Fruit fly (Drosophila melanogaster) whole organism, embryonic: ENCODE measurements around the gene CG10996.

Experiments used
- Atf3 ChIP-seq: fragments of 200-800 bp; sonication (Bioruptor generic); optimal IDR thresholded peaks from 3 replicates; lab custom pipeline; 2016; ENCODE audit warnings: missing biosample characterization, missing genetic modification characterization
- CG10321 ChIP-seq: fragments of 200-800 bp; sonication (Bioruptor generic); IDR thresholded peaks from 2 replicates; pipeline ENCODE4 v1.3.6; 2022; ENCODE audit warnings: missing biosample characterization, missing genetic modification characterization
- CG10543 ChIP-seq: fragments of 200-800 bp; sonication (Bioruptor generic); optimal IDR thresholded peaks from 3 replicates; lab custom pipeline; 2017; ENCODE audit warnings: missing biosample characterization, mild to moderate bottlenecking, missing genetic modification characterization, moderate library complexity
- CG13894 ChIP-seq: fragments of 200-800 bp; sonication (Bioruptor generic); optimal IDR thresholded peaks from 3 replicates; lab custom pipeline; 2018; ENCODE audit warnings: missing biosample characterization, mild to moderate bottlenecking, missing genetic modification characterization, moderate library complexity
- CG14667 ChIP-seq: fragments of 200-800 bp; sonication (Bioruptor generic); IDR thresholded peaks from 2 replicates; pipeline ENCODE4 v1.3.6; 2022; ENCODE audit warnings: missing biosample characterization, missing genetic modification characterization
- CG15011 ChIP-seq: fragments of 200-800 bp; sonication (Bioruptor generic); optimal IDR thresholded peaks from 3 replicates; lab custom pipeline; 2018; ENCODE audit warnings: missing biosample characterization, mild to moderate bottlenecking, missing genetic modification characterization
- CG17361 ChIP-seq: fragments of 200-800 bp; sonication (Bioruptor generic); IDR thresholded peaks from 3 replicates; pipeline ENCODE4 v1.3.6; 2022; ENCODE audit warnings: missing biosample characterization, missing genetic modification characterization
- CG1832 ChIP-seq: fragments of 200-800 bp; sonication (Bioruptor generic); optimal IDR thresholded peaks from 2 replicates; lab custom pipeline; 2017; ENCODE audit warnings: missing biosample characterization, mild to moderate bottlenecking, missing genetic modification characterization, inconsistent platforms
- CG2202 ChIP-seq: fragments of 200-800 bp; sonication (Bioruptor generic); optimal IDR thresholded peaks from 2 replicates; lab custom pipeline; 2018; ENCODE audit warnings: missing biosample characterization, mild to moderate bottlenecking, missing genetic modification characterization
- CG34376 ChIP-seq: fragments of 200-800 bp; sonication (Bioruptor generic); optimal IDR thresholded peaks from 2 replicates; lab custom pipeline; 2018; ENCODE audit warnings: missing biosample characterization, mild to moderate bottlenecking, missing genetic modification characterization
- CG3726 ChIP-seq: fragments of 200-800 bp; sonication (Bioruptor generic); IDR thresholded peaks from 3 replicates; pipeline ENCODE4, ENCODE4 v1.3.6; 2022; ENCODE audit warnings: missing biosample characterization, missing genetic modification characterization
- CG6272 ChIP-seq: fragments of 200-800 bp; sonication (Bioruptor generic); IDR thresholded peaks from 2 replicates; pipeline ENCODE4 v1.3.6; 2022; ENCODE audit warnings: missing biosample characterization, missing genetic modification characterization
- CG6791 ChIP-seq: fragments of 200-800 bp; sonication (Bioruptor generic); IDR thresholded peaks from 3 replicates; pipeline ENCODE4 v1.3.6; 2022; ENCODE audit warnings: missing biosample characterization, missing genetic modification characterization; ENCODE audit not compliant: partially characterized antibody
- CG7271 ChIP-seq: fragments of 200-800 bp; sonication (Bioruptor generic); optimal IDR thresholded peaks from 2 replicates; lab custom pipeline; 2018; ENCODE audit warnings: missing biosample characterization, mild to moderate bottlenecking, missing genetic modification characterization, moderate library complexity
- CG7963 ChIP-seq: fragments of 200-800 bp; sonication (Bioruptor generic); IDR thresholded peaks from 3 replicates; pipeline ENCODE4 v1.3.6; 2022; ENCODE audit warnings: missing biosample characterization, missing genetic modification characterization; ENCODE audit not compliant: partially characterized antibody
- CG7987 ChIP-seq: fragments of 200-800 bp; sonication (Bioruptor generic); optimal IDR thresholded peaks from 2 replicates; lab custom pipeline; 2018; ENCODE audit warnings: missing biosample characterization, mild to moderate bottlenecking, missing genetic modification characterization, moderate library complexity
- CG8944 ChIP-seq: fragments of 200-800 bp; sonication (Bioruptor generic); optimal IDR thresholded peaks from 3 replicates; lab custom pipeline; 2016; ENCODE audit warnings: missing biosample characterization, missing genetic modification characterization
- CG9437 ChIP-seq: fragments of 200-800 bp; sonication (Bioruptor generic); optimal IDR thresholded peaks from 2 replicates; lab custom pipeline; 2018; ENCODE audit warnings: missing biosample characterization, mild to moderate bottlenecking, missing genetic modification characterization
- Dbx ChIP-seq: fragments of 200-800 bp; sonication (Bioruptor generic); IDR thresholded peaks from 3 replicates; pipeline ENCODE4 v1.3.6; 2022; ENCODE audit warnings: missing biosample characterization, missing genetic modification characterization
- Fer3 ChIP-seq: fragments of 200-800 bp; sonication (Bioruptor generic); optimal IDR thresholded peaks from 2 replicates; lab custom pipeline; 2018; ENCODE audit warnings: missing biosample characterization, mild to moderate bottlenecking, missing genetic modification characterization, moderate library complexity
- Gsc ChIP-seq: fragments of 200-800 bp; sonication (Bioruptor generic); IDR thresholded peaks from 2 replicates; pipeline ENCODE4 v1.3.6; 2022; ENCODE audit warnings: missing biosample characterization, missing genetic modification characterization
- Hand ChIP-seq: fragments of 200-800 bp; sonication (Bioruptor generic); optimal IDR thresholded peaks from 2 replicates; lab custom pipeline; 2017; ENCODE audit warnings: mild to moderate bottlenecking, missing biosample characterization, missing genetic modification reagents, missing genetic modification characterization
- MESR4 ChIP-seq: fragments of 200-800 bp; sonication (Bioruptor generic); optimal IDR thresholded peaks from 2 replicates; lab custom pipeline; 2018; ENCODE audit warnings: missing biosample characterization, mild to moderate bottlenecking, missing genetic modification characterization, moderate library complexity
- Max ChIP-seq: fragments of 200-800 bp; sonication (Bioruptor generic); optimal IDR thresholded peaks from 2 replicates; lab custom pipeline; 2016; ENCODE audit warnings: missing biosample characterization, mild to moderate bottlenecking, missing genetic modification characterization
- NC2β ChIP-seq: fragments of 200-800 bp; sonication (Bioruptor generic); optimal IDR thresholded peaks from 2 replicates; lab custom pipeline; 2016; ENCODE audit warnings: missing biosample characterization, missing genetic modification characterization
- Neu2 ChIP-seq: fragments of 200-800 bp; sonication (Bioruptor generic); optimal IDR thresholded peaks from 3 replicates; lab custom pipeline; 2016; ENCODE audit warnings: missing biosample characterization, missing genetic modification characterization, borderline replicate concordance
- Nf-YA ChIP-seq: fragments of 200-800 bp; sonication (Bioruptor generic); IDR thresholded peaks from 2 replicates; pipeline ENCODE4 v1.3.6; 2022; ENCODE audit warnings: missing biosample characterization, missing genetic modification characterization
- Stat92E ChIP-seq, 3 experiments: fragments of >200 bp in 2 of 3; fragments of 200-800 bp in 1 of 3; sonication (Bioruptor generic) in 1 of 3; optimal IDR thresholded peaks; 2 replicates each; lab custom pipeline; 2017 to 2019; ENCODE audit warnings: missing biosample characterization in 3 of 3, missing genetic modification characterization in 3 of 3, mild to moderate bottlenecking in 1 of 3, moderate library complexity in 1 of 3
- bcd ChIP-seq: fragments of 200-800 bp; sonication (Bioruptor generic); optimal IDR thresholded peaks from 2 replicates; lab custom pipeline; 2017; ENCODE audit warnings: missing biosample characterization, mild to moderate bottlenecking, missing genetic modification characterization
- crol ChIP-seq: fragments of 200-800 bp; sonication (Bioruptor generic); IDR thresholded peaks from 2 replicates; pipeline ENCODE4 v1.3.6; 2022; ENCODE audit warnings: missing biosample characterization, missing genetic modification characterization
- danr ChIP-seq: fragments of 200-800 bp; sonication (Bioruptor generic); IDR thresholded peaks from 2 replicates; pipeline ENCODE4 v1.3.6; 2022; ENCODE audit warnings: missing biosample characterization, missing genetic modification characterization
- esg ChIP-seq: fragments of 200-800 bp; sonication (Bioruptor generic); conservative IDR thresholded peaks from 2 replicates; pipeline ENCODE4 v1.3.6; 2022; ENCODE audit warnings: missing biosample characterization, missing genetic modification characterization
- gem ChIP-seq: fragments of 200-800 bp; sonication (Bioruptor generic); optimal IDR thresholded peaks from 2 replicates; lab custom pipeline; 2019; ENCODE audit warnings: missing biosample characterization, mild to moderate bottlenecking, missing genetic modification characterization, moderate library complexity
- grn ChIP-seq: fragments of 200-800 bp; sonication (Bioruptor generic); optimal IDR thresholded peaks from 3 replicates; lab custom pipeline; 2017; ENCODE audit warnings: missing biosample characterization, missing genetic modification characterization
- gro ChIP-seq: fragments of 200-800 bp; sonication (Bioruptor generic); optimal IDR thresholded peaks from 2 replicates; lab custom pipeline; 2016; ENCODE audit warnings: missing biosample characterization, missing genetic modification characterization
- hb ChIP-seq: fragments of 200-800 bp; sonication (Bioruptor generic); IDR thresholded peaks from 3 replicates; pipeline ENCODE4 v1.3.6; 2022; ENCODE audit warnings: missing biosample characterization, missing genetic modification characterization; ENCODE audit not compliant: partially characterized antibody
- her ChIP-seq: fragments of 200-800 bp; sonication (Bioruptor generic); optimal IDR thresholded peaks from 2 replicates; lab custom pipeline; 2016; ENCODE audit warnings: missing biosample characterization, missing genetic modification characterization
- hth ChIP-seq: fragments of >200 bp; optimal IDR thresholded peaks from 2 replicates; lab custom pipeline; 2017; ENCODE audit warnings: inconsistent platforms
- ind ChIP-seq: fragments of 200-800 bp; sonication (Bioruptor generic); optimal IDR thresholded peaks from 3 replicates; lab custom pipeline; 2016; ENCODE audit warnings: missing biosample characterization, missing genetic modification characterization
- jing ChIP-seq: fragments of 200-800 bp; sonication (Bioruptor generic); optimal IDR thresholded peaks from 2 replicates; lab custom pipeline; 2018; ENCODE audit warnings: missing biosample characterization, mild to moderate bottlenecking, missing genetic modification characterization
- kni ChIP-seq: fragments of 200-800 bp; sonication (Bioruptor generic); optimal IDR thresholded peaks from 3 replicates; lab custom pipeline; 2017; ENCODE audit warnings: mild to moderate bottlenecking, missing biosample characterization, missing genetic modification reagents, missing genetic modification characterization
- lab ChIP-seq: fragments of 200-800 bp; sonication (Bioruptor generic); optimal IDR thresholded peaks from 3 replicates; lab custom pipeline; 2017; ENCODE audit warnings: missing biosample characterization, missing genetic modification characterization, mild to moderate bottlenecking, moderate library complexity, missing genetic modification reagents
- nmo ChIP-seq: fragments of 200-800 bp; sonication (Bioruptor generic); optimal IDR thresholded peaks from 2 replicates; lab custom pipeline; 2018; ENCODE audit warnings: missing biosample characterization, mild to moderate bottlenecking, missing genetic modification characterization, moderate library complexity
- phol ChIP-seq: fragments of 200-800 bp; sonication (Bioruptor generic); optimal IDR thresholded peaks from 3 replicates; lab custom pipeline; 2018; ENCODE audit warnings: missing biosample characterization, mild to moderate bottlenecking, missing genetic modification characterization, moderate library complexity
- salm ChIP-seq: fragments of 200-800 bp; sonication (Bioruptor generic); optimal IDR thresholded peaks from 2 replicates; lab custom pipeline; 2018; ENCODE audit warnings: missing biosample characterization, mild to moderate bottlenecking, missing genetic modification characterization
- slbo ChIP-seq: fragments of 200-800 bp; sonication (Bioruptor generic); IDR thresholded peaks from 2 replicates; pipeline ENCODE4 v1.3.6; 2022; ENCODE audit warnings: missing biosample characterization, missing genetic modification characterization
- sob ChIP-seq: fragments of 200-800 bp; sonication (Bioruptor generic); IDR thresholded peaks from 2 replicates; pipeline ENCODE4 v1.3.6; 2022; ENCODE audit warnings: missing biosample characterization, missing genetic modification characterization
- tll ChIP-seq, 2 experiments: fragments of 200-800 bp in 1 of 2; fragments of >200 bp in 1 of 2; sonication (Bioruptor generic) in 1 of 2; optimal IDR thresholded peaks; 2 replicates each; lab custom pipeline; 2017 to 2019; ENCODE audit warnings: missing biosample characterization in 2 of 2, missing genetic modification characterization in 2 of 2, mild to moderate bottlenecking in 1 of 2, moderate library complexity in 1 of 2

Gene CG10996

DNA sequence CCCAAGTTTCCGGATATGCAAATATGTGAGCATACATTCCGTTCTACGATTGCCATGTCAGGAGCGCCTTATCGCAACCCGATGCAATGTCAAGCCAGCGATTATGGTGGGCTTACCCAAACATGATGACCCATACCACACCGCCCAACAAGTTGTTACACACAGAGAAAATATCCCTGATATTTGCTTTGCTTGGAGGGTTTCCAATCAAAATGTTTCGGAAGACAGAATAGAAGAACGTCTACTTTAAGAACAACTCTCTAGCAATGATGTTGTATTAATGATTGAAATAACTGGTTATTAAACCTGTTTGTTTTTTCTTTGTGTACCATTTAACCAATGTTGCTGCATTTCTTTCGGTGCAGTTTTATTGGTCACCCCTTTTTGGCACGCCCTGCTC lies 3.2 kb upstream of the CG10996 start (continued):
- TF ChIP-seq hb (no peak), gem (tag; lab: Kevin White, UChicago) (peak; percentile 19), CG34376 (GFP tag; lab: Kevin White, UChicago) (no peak), salm (tag; lab: Kevin White, UChicago) (no peak), slbo (GFP tag; lab: Robert Waterston, UW) (peak; percentile 29; the same call in 1 of the 2 replicates), sob (0 out of 2 replicates have a peak, but pooled peaks have one; percentile 19), CG3726 (no peak), CG15011 (no peak), Neu2 (GFP tag; lab: Kevin White, UChicago) (no peak), tll (GFP tag; optimal IDR thresholded peaks at IDR 0.05; lab: Kevin White, UChicago) (no peak), Nf-YA (GFP tag; lab: Robert Waterston, UW) (no peak)

- TF ChIP-seq CG7271, result no peak
- peak; percentile 14 for TF ChIP-seq phol (tag; lab: Kevin White, UChicago)
- TF ChIP-seq CG1832 (GFP tag; lab: Kevin White, UChicago), result peak; percentile 59
- TF ChIP-seq ind (GFP tag; lab: Kevin White, UChicago), result no peak
- no peak for TF ChIP-seq CG8944
- TF ChIP-seq hth (lab: Kevin White, UChicago), result no peak
- TF ChIP-seq CG6272 (GFP tag; lab: Robert Waterston, UW), result no peak
- TF ChIP-seq CG13894 (tag; lab: Kevin White, UChicago), result peak; percentile 79
- TF ChIP-seq CG10321 (GFP tag; lab: Robert Waterston, UW), result peak; percentile 50
- no peak for TF ChIP-seq kni (GFP tag; lab: Kevin White, UChicago)
- TF ChIP-seq gro, result no peak
- no peak for TF ChIP-seq CG7987 (GFP tag; lab: Kevin White, UChicago)
- no peak for TF ChIP-seq Fer3
- TF ChIP-seq CG17361 (GFP tag; lab: Robert Waterston, UW), result no peak
- no peak for TF ChIP-seq Max (GFP tag; lab: Kevin White, UChicago)
- no peak for TF ChIP-seq her (GFP tag; lab: Kevin White, UChicago)
- TF ChIP-seq MESR4 (GFP tag; lab: Kevin White, UChicago), result no peak
- 0 out of 3 replicates have a peak, but pooled peaks have one; percentile 40 for TF ChIP-seq CG6791 (GFP tag; lab: Robert Waterston, UW)
- no peak for TF ChIP-seq lab (GFP tag; lab: Kevin White, UChicago)
- no peak for TF ChIP-seq CG14667
- no peak for TF ChIP-seq Gsc (GFP tag; lab: Robert Waterston, UW)
- TF ChIP-seq Atf3, result no peak
- TF ChIP-seq nmo (GFP tag; lab: Kevin White, UChicago), result no peak
- TF ChIP-seq esg, result no peak
- TF ChIP-seq, all 482 proteins: peak for 5
Measured at dm6 chrX:13792463-13792862, 5.0 kb downstream of the CG10996 start.

DNA sequence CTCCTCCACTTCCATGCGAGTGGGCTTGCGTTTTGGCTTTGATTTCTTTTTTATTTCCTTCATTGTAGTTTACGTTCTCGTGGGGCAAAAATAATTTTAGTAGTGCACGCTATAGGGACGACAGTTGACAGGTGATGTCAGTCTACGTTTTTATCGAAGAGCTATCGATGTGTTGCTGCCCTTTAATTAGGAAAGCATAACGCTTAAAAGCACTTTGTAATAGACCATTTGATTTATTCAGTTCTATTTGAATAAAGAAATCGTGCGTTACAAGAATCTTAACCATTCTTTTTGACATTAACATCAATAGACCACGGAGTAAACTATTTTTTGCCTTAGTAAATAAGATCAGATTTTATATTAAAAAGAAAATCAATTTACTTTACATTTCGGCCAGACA lies 6.4 kb downstream of the CG10996 start, which contains the start of gene CG10993:
Gene CG10993, minus strand, starts transcription at position 101 of the 400 bp plus-strand sequence.
- TF ChIP-seq Stat92E (GFP tag; optimal IDR thresholded peaks at IDR 0.05; lab: Kevin White, UChicago) (no peak), Dbx (GFP tag; lab: Robert Waterston, UW) (no peak), danr (GFP tag; lab: Robert Waterston, UW) (no peak), grn (GFP tag; lab: Kevin White, UChicago) (no peak), crol (no peak), CG10321 (GFP tag; lab: Robert Waterston, UW) (no peak), CG10543 (GFP tag; lab: Kevin White, UChicago) (no peak), CG2202 (tag; lab: Kevin White, UChicago) (no peak), CG9437 (GFP tag; lab: Kevin White, UChicago) (no peak), bcd (no peak), kni (GFP tag; lab: Kevin White, UChicago) (no peak), CG7963 (no peak), jing (GFP tag; lab: Kevin White, UChicago) (no peak), Hand (GFP tag; lab: Kevin White, UChicago) (no peak), NC2β (GFP tag; lab: Kevin White, UChicago) (no peak), hb (no peak)
- TF ChIP-seq, all 482 proteins: peak for 0
